Fruit fly (Drosophila melanogaster) Kc167 (cell line): ENCODE data around the gene Gprk2.

Experiments
- Sin3A ChIP-seq: fragments of >200 bp; optimal IDR thresholded peaks from 2 replicates; lab custom pipeline; 2018; ENCODE audit warnings: missing external identifiers
- h ChIP-seq: fragments of >200 bp; optimal IDR thresholded peaks from 3 replicates; lab custom pipeline; 2018; ENCODE audit warnings: missing external identifiers
- insv ChIP-seq: fragments of >200 bp; optimal IDR thresholded peaks from 3 replicates; lab custom pipeline; 2018; ENCODE audit warnings: missing external identifiers
- psq ChIP-seq: fragments of >200 bp; optimal IDR thresholded peaks from 2 replicates; lab custom pipeline; 2017; ENCODE audit warnings: missing external identifiers

DNA sequence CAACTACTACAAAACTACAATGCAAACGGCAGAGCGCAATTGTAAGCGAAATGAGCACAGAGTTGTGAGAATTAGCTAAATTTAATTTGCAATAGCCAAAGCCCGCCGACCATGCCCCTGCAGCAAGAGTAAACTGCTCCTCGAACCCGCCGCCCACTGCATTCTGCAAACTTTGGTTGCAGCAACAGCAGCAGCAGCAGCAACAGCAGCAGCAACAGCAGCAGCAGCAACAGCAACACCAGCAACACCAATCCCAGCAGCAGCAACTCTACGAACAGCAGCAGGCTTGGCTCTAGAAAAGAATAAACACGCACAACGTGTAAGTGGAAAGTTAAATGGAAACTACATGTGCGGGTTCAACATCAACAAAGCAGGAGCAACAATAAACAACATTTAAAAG is 34.8 kb upstream of the Gprk2 start:
- TF ChIP-seq Sin3A (lab: Kevin White, UChicago): no peak
- no peak for TF ChIP-seq psq
- no peak for TF ChIP-seq insv (lab: Kevin White, UChicago)
- TF ChIP-seq h (lab: Kevin White, UChicago): no peak
